Worm (Caenorhabditis elegans) whole organism, L3 larva: ENCODE measurements around the gene C01G10.9.

Experiments
- ZK546.5 ChIP-seq: sonication (generic microtip); optimal IDR thresholded peaks from 2 replicates; lab custom pipeline; 2017; ENCODE audit warnings: missing biosample characterization, missing genetic modification characterization
- egl-27 ChIP-seq: sonication (generic microtip); optimal IDR thresholded peaks from 4 replicates; lab custom pipeline; 2017; ENCODE audit warnings: missing biosample characterization, missing genetic modification reagents, missing genetic modification characterization
- elt-1 ChIP-seq: fragments of 150-350 bp; optimal IDR thresholded peaks from 2 replicates; lab custom pipeline; 2014; ENCODE audit warnings: missing biosample characterization, missing genetic modification characterization
- elt-3 ChIP-seq, 3 experiments: fragments of 150-350 bp in 1 of 3; sonication (generic microtip) in 2 of 3; optimal IDR thresholded peaks; 2 replicates in 2 of 3; 4 replicates in 1 of 3; lab custom pipeline; 2014 to 2017; ENCODE audit warnings: missing biosample characterization in 3 of 3, missing genetic modification characterization in 3 of 3
- lin-39 ChIP-seq: fragments of 150-350 bp; optimal IDR thresholded peaks from 2 replicates; lab custom pipeline; 2018; ENCODE audit warnings: missing biosample characterization, missing genetic modification reagents, missing genetic modification characterization
- nhr-237 ChIP-seq: fragments of 150-350 bp; optimal IDR thresholded peaks from 2 replicates; lab custom pipeline; 2014; ENCODE audit warnings: missing biosample characterization, missing genetic modification characterization
- nhr-77 ChIP-seq: fragments of 150-350 bp; optimal IDR thresholded peaks from 2 replicates; lab custom pipeline; 2014; ENCODE audit warnings: missing biosample characterization, missing genetic modification characterization
- unc-62 ChIP-seq: fragments of 150-350 bp; sonication (generic microtip); optimal IDR thresholded peaks from 4 replicates; lab custom pipeline; 2014; ENCODE audit warnings: missing biosample characterization, missing genetic modification reagents, missing genetic modification characterization
- zag-1 ChIP-seq: fragments of 150-350 bp; optimal IDR thresholded peaks from 2 replicates; lab custom pipeline; 2014; ENCODE audit warnings: missing biosample characterization, missing genetic modification characterization

ce11 chrV:15132423-15132822, 50.1 kb downstream of the C01G10.9 start, which contains the start of gene str-171:
- TF ChIP-seq nhr-237 (tag; lab: Kevin White, UChicago), result no peak
- no peak for TF ChIP-seq nhr-77 (tag; lab: Kevin White, UChicago)
- TF ChIP-seq lin-39 (tag; lab: Kevin White, UChicago), result no peak
- no peak for TF ChIP-seq unc-62
- TF ChIP-seq ZK546.5 (tag; lab: Kevin White, UChicago), result no peak
- no peak for TF ChIP-seq elt-1 (tag; lab: Kevin White, UChicago)
- TF ChIP-seq egl-27 (tag; lab: Kevin White, UChicago), result no peak
- TF ChIP-seq zag-1 (tag; lab: Kevin White, UChicago), result no peak
- TF ChIP-seq elt-3 (tag; optimal IDR thresholded peaks at IDR 0.05; lab: Kevin White, UChicago), result no peak
